Fruit fly (Drosophila melanogaster) whole organism, adult: Measurements from ENCODE around the gene CG17032.

ENCODE experiments used
- CG11617 ChIP-seq: fragments of 200-800 bp; sonication (Bioruptor generic); optimal IDR thresholded peaks from 2 replicates; lab custom pipeline; 2017; ENCODE audit warnings: mild to moderate bottlenecking, missing biosample characterization, missing genetic modification reagents, missing genetic modification characterization
- CG14711 ChIP-seq: fragments of 200-800 bp; sonication (Bioruptor generic); optimal IDR thresholded peaks from 2 replicates; lab custom pipeline; 2018; ENCODE audit warnings: missing biosample characterization, mild to moderate bottlenecking, missing genetic modification characterization, moderate library complexity
- CG33017 ChIP-seq: fragments of 200-800 bp; sonication (Bioruptor generic); optimal IDR thresholded peaks from 2 replicates; lab custom pipeline; 2018; ENCODE audit warnings: missing biosample characterization, mild to moderate bottlenecking, missing genetic modification characterization, moderate library complexity
- CG5204 ChIP-seq: fragments of 200-800 bp; sonication (Bioruptor generic); optimal IDR thresholded peaks from 2 replicates; lab custom pipeline; 2016; ENCODE audit warnings: missing biosample characterization, missing genetic modification characterization
- CG7045 ChIP-seq: fragments of 200-800 bp; sonication (Bioruptor generic); optimal IDR thresholded peaks from 2 replicates; lab custom pipeline; 2017; ENCODE audit warnings: missing biosample characterization, mild to moderate bottlenecking, missing genetic modification characterization
- CG7101 ChIP-seq: fragments of 200-800 bp; sonication (Bioruptor generic); optimal IDR thresholded peaks from 2 replicates; lab custom pipeline; 2018; ENCODE audit warnings: missing biosample characterization, mild to moderate bottlenecking, missing genetic modification characterization, moderate library complexity
- Clk ChIP-seq: fragments of 200-800 bp; sonication (Bioruptor generic); optimal IDR thresholded peaks from 2 replicates; lab custom pipeline; 2017; ENCODE audit warnings: missing biosample characterization, missing genetic modification characterization
- bab1 ChIP-seq: fragments of 200-800 bp; sonication (Bioruptor generic); optimal IDR thresholded peaks from 3 replicates; lab custom pipeline; 2019; ENCODE audit warnings: missing biosample characterization, mild to moderate bottlenecking, missing genetic modification characterization, moderate library complexity
- cic ChIP-seq: fragments of 200-800 bp; sonication (Bioruptor generic); optimal IDR thresholded peaks from 2 replicates; lab custom pipeline; 2017; ENCODE audit warnings: missing biosample characterization, mild to moderate bottlenecking, missing genetic modification characterization, moderate library complexity

DNA sequence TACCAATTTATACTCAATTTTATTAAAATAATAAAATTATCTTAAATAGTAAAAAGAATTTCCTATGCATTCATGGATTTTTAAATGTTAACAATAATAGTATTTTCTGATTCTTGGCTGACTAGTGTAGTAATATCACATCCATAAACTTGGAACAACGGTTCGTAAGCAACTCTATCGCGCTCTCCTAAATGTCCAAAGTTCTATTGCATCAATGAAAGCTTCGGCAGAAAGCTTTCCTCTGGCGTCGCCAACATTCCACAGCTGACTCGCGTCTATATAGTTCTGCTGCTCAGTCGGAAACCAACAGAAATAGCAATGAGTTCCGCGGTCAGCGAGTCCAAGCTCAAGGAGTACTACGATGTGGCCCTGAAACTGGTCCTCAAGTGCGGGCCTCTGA is 18.1 kb downstream of the CG17032 start, which contains the start of gene CG17029:
- TF ChIP-seq CG14711 (tag; lab: Kevin White, UChicago), result peak; percentile 88
- peak; percentile 20 for TF ChIP-seq CG33017 (tag; lab: Kevin White, UChicago)
- no peak for TF ChIP-seq CG7101 (tag; lab: Kevin White, UChicago)
- no peak for TF ChIP-seq CG7045 (GFP tag; lab: Kevin White, UChicago)
- no peak for TF ChIP-seq CG11617
- TF ChIP-seq Clk, result no peak
- peak; percentile 19 for TF ChIP-seq bab1 (GFP tag; lab: Kevin White, UChicago)
- TF ChIP-seq CG5204 (GFP tag; lab: Kevin White, UChicago), result no peak
- TF ChIP-seq cic (GFP tag; lab: Kevin White, UChicago), result peak; percentile 62
